Worm (Caenorhabditis elegans) whole organism, late embryonic: ENCODE data around the gene mrpl-21.

Experiments
- C08G9.2 ChIP-seq: sonication (generic microtip); optimal IDR thresholded peaks from 2 replicates; lab custom pipeline; 2016; ENCODE audit warnings: mild to moderate bottlenecking, missing genetic modification characterization, moderate library complexity, missing compliant biosample characterization
- C38D4.7 ChIP-seq: fragments of 200-800 bp; sonication (Bioruptor generic); optimal IDR thresholded peaks from 2 replicates; lab custom pipeline; 2018; ENCODE audit warnings: mild to moderate bottlenecking, missing genetic modification characterization, moderate library complexity, missing compliant biosample characterization
- K09A11.1 ChIP-seq: sonication (generic microtip); optimal IDR thresholded peaks from 2 replicates; lab custom pipeline; 2017; ENCODE audit warnings: antibody characterized with exemption, mild to moderate bottlenecking, missing genetic modification characterization, missing compliant biosample characterization; ENCODE audit not compliant: insufficient read depth
- ahr-1 ChIP-seq: sonication (generic microtip); optimal IDR thresholded peaks from 2 replicates; lab custom pipeline; 2016; ENCODE audit warnings: missing genetic modification characterization, missing compliant biosample characterization
- ama-1 ChIP-seq: fragments of 150-350 bp; optimal IDR thresholded peaks from 2 replicates; lab custom pipeline; 2014
- ceh-14 ChIP-seq: sonication (generic microtip); optimal IDR thresholded peaks from 2 replicates; lab custom pipeline; 2016; ENCODE audit warnings: missing genotype, missing genetic modification characterization, missing compliant biosample characterization
- ceh-18 ChIP-seq: sonication (generic microtip); optimal IDR thresholded peaks from 2 replicates; lab custom pipeline; 2016; ENCODE audit warnings: missing genetic modification characterization, missing compliant biosample characterization
- ceh-19 ChIP-seq: fragments of 200-800 bp; sonication (Bioruptor generic); optimal IDR thresholded peaks from 2 replicates; lab custom pipeline; 2018; ENCODE audit warnings: mild to moderate bottlenecking, missing genetic modification characterization, missing compliant biosample characterization
- ceh-2 ChIP-seq: sonication (generic microtip); optimal IDR thresholded peaks from 2 replicates; lab custom pipeline; 2016; ENCODE audit warnings: missing genotype, missing genetic modification characterization, missing compliant biosample characterization
- ceh-22 ChIP-seq: sonication (generic microtip); optimal IDR thresholded peaks from 2 replicates; lab custom pipeline; 2017; ENCODE audit warnings: missing biosample characterization, missing genetic modification characterization
- ceh-24 ChIP-seq: sonication (generic microtip); optimal IDR thresholded peaks from 2 replicates; lab custom pipeline; 2016; ENCODE audit warnings: mild to moderate bottlenecking, missing genetic modification characterization, missing compliant biosample characterization
- ceh-30 ChIP-seq: fragments of 150-350 bp; optimal IDR thresholded peaks from 2 replicates; lab custom pipeline; 2014; ENCODE audit warnings: missing biosample characterization, missing genetic modification characterization
- ceh-34 ChIP-seq: sonication (generic microtip); optimal IDR thresholded peaks from 2 replicates; lab custom pipeline; 2016; ENCODE audit warnings: mild to moderate bottlenecking, missing genetic modification characterization, missing compliant biosample characterization
- ceh-45 ChIP-seq: fragments of 200-800 bp; sonication (Bioruptor generic); IDR thresholded peaks from 2 replicates; pipeline ENCODE4 v1.3.6; 2022; ENCODE audit warnings: missing genetic modification reagents, missing genetic modification characterization, missing compliant biosample characterization
- ceh-6 ChIP-seq: fragments of 200-800 bp; sonication (Bioruptor generic); optimal IDR thresholded peaks from 2 replicates; lab custom pipeline; 2018; ENCODE audit warnings: mild to moderate bottlenecking, missing genetic modification characterization, missing compliant biosample characterization
- ceh-9 ChIP-seq: sonication (generic microtip); optimal IDR thresholded peaks from 2 replicates; lab custom pipeline; 2016; ENCODE audit warnings: mild to moderate bottlenecking, missing genetic modification characterization, inconsistent platforms, missing compliant biosample characterization
- dmd-4 ChIP-seq: sonication (generic microtip); optimal IDR thresholded peaks from 2 replicates; lab custom pipeline; 2016; ENCODE audit warnings: borderline replicate concordance, missing genetic modification characterization, missing compliant biosample characterization
- elt-2 ChIP-seq: sonication (generic microtip); optimal IDR thresholded peaks from 2 replicates; lab custom pipeline; 2016; ENCODE audit warnings: missing genetic modification reagents, missing genetic modification characterization, missing compliant biosample characterization
- ets-4 ChIP-seq: sonication (generic microtip); optimal IDR thresholded peaks from 2 replicates; lab custom pipeline; 2016; ENCODE audit warnings: missing genetic modification characterization, missing compliant biosample characterization
- fkh-6 ChIP-seq: sonication (generic microtip); optimal IDR thresholded peaks from 2 replicates; lab custom pipeline; 2016; ENCODE audit warnings: missing genetic modification characterization, missing compliant biosample characterization
- hlh-13 ChIP-seq: fragments of 200-800 bp; sonication (Bioruptor generic); optimal IDR thresholded peaks from 2 replicates; lab custom pipeline; 2018; ENCODE audit warnings: mild to moderate bottlenecking, missing genetic modification characterization, missing compliant biosample characterization
- hlh-15 ChIP-seq: sonication (generic microtip); optimal IDR thresholded peaks from 2 replicates; lab custom pipeline; 2016; ENCODE audit warnings: missing genetic modification characterization, missing compliant biosample characterization
- hlh-30 ChIP-seq: sonication (generic microtip); optimal IDR thresholded peaks from 2 replicates; lab custom pipeline; 2017; ENCODE audit warnings: antibody characterized with exemption, missing genetic modification characterization, missing compliant biosample characterization; ENCODE audit not compliant: insufficient read depth
- hlh-8 ChIP-seq: sonication (generic microtip); optimal IDR thresholded peaks from 2 replicates; lab custom pipeline; 2016; ENCODE audit warnings: missing genotype, missing genetic modification characterization, missing compliant biosample characterization
- lin-11 ChIP-seq: fragments of 200-800 bp; sonication (Bioruptor generic); optimal IDR thresholded peaks from 2 replicates; lab custom pipeline; 2018; ENCODE audit warnings: mild to moderate bottlenecking, missing genetic modification characterization, missing compliant biosample characterization
- madf-2 ChIP-seq: sonication (generic microtip); optimal IDR thresholded peaks from 2 replicates; lab custom pipeline; 2017; ENCODE audit warnings: missing genetic modification characterization, missing compliant biosample characterization
- mec-3 ChIP-seq: sonication (generic microtip); optimal IDR thresholded peaks from 2 replicates; lab custom pipeline; 2016; ENCODE audit warnings: borderline replicate concordance, missing genetic modification characterization, missing compliant biosample characterization
- nfya-1 ChIP-seq: sonication (generic microtip); optimal IDR thresholded peaks from 2 replicates; lab custom pipeline; 2017; ENCODE audit warnings: missing genetic modification characterization, mild to moderate bottlenecking, missing compliant biosample characterization, antibody characterized with exemption, moderate library complexity
- nhr-11 ChIP-seq: fragments of 150-350 bp; optimal IDR thresholded peaks from 2 replicates; lab custom pipeline; 2014; ENCODE audit warnings: missing biosample characterization, missing genetic modification characterization
- nhr-232 ChIP-seq: sonication (generic microtip); optimal IDR thresholded peaks from 2 replicates; lab custom pipeline; 2016; ENCODE audit warnings: missing genetic modification characterization, missing compliant biosample characterization
- npax-4 ChIP-seq: sonication (generic microtip); optimal IDR thresholded peaks from 2 replicates; lab custom pipeline; 2016; ENCODE audit warnings: missing genetic modification characterization, missing compliant biosample characterization
- odd-2 ChIP-seq: sonication (generic microtip); optimal IDR thresholded peaks from 2 replicates; lab custom pipeline; 2017; ENCODE audit warnings: antibody characterized with exemption, mild to moderate bottlenecking, missing genetic modification characterization, missing compliant biosample characterization
- pag-3 ChIP-seq: sonication (generic microtip); optimal IDR thresholded peaks from 2 replicates; lab custom pipeline; 2016; ENCODE audit warnings: missing compliant biosample characterization, missing genetic modification characterization, borderline replicate concordance
- pat-9 ChIP-seq: fragments of 200-800 bp; sonication (Bioruptor generic); optimal IDR thresholded peaks from 2 replicates; lab custom pipeline; 2018; ENCODE audit warnings: mild to moderate bottlenecking, missing genetic modification characterization, moderate library complexity, missing compliant biosample characterization
- pha-2 ChIP-seq: sonication (generic microtip); optimal IDR thresholded peaks from 2 replicates; lab custom pipeline; 2017; ENCODE audit warnings: mild to moderate bottlenecking, missing genetic modification characterization, missing compliant biosample characterization
- pha-4 ChIP-seq: fragments of 150-350 bp; optimal IDR thresholded peaks from 2 replicates; lab custom pipeline; 2018; ENCODE audit warnings: missing biosample characterization, missing genetic modification reagents, missing genetic modification characterization
- pqm-1 ChIP-seq: sonication (generic microtip); optimal IDR thresholded peaks from 2 replicates; lab custom pipeline; 2016; ENCODE audit warnings: missing genetic modification characterization, missing compliant biosample characterization
- pros-1 ChIP-seq: fragments of 150-350 bp; optimal IDR thresholded peaks from 2 replicates; lab custom pipeline; 2014; ENCODE audit warnings: missing biosample characterization, missing genetic modification reagents, missing genetic modification characterization
- ref-2 ChIP-seq: sonication (generic microtip); optimal IDR thresholded peaks from 2 replicates; lab custom pipeline; 2016; ENCODE audit warnings: missing genetic modification characterization, missing compliant biosample characterization
- rnt-1 ChIP-seq: sonication (generic microtip); optimal IDR thresholded peaks from 2 replicates; lab custom pipeline; 2016; ENCODE audit warnings: missing genetic modification characterization, missing compliant biosample characterization
- sox-4 ChIP-seq: sonication (generic microtip); optimal IDR thresholded peaks from 2 replicates; lab custom pipeline; 2017; ENCODE audit warnings: mild to moderate bottlenecking, missing genetic modification characterization, inconsistent platforms, missing compliant biosample characterization
- tbx-2 ChIP-seq: sonication (generic microtip); optimal IDR thresholded peaks from 2 replicates; lab custom pipeline; 2016; ENCODE audit warnings: missing genetic modification characterization, missing compliant biosample characterization
- tbx-7 ChIP-seq: sonication (generic microtip); optimal IDR thresholded peaks from 2 replicates; lab custom pipeline; 2016; ENCODE audit warnings: missing genotype, missing genetic modification characterization, missing compliant biosample characterization
- ttx-3 ChIP-seq: sonication (generic microtip); optimal IDR thresholded peaks from 2 replicates; lab custom pipeline; 2016; ENCODE audit warnings: missing genetic modification reagents, missing genetic modification characterization, missing compliant biosample characterization
- unc-42 ChIP-seq: sonication (generic microtip); optimal IDR thresholded peaks from 2 replicates; lab custom pipeline; 2016; ENCODE audit warnings: missing genotype, missing genetic modification characterization, missing compliant biosample characterization
- unc-55 ChIP-seq: sonication (generic microtip); optimal IDR thresholded peaks from 2 replicates; lab custom pipeline; 2017; ENCODE audit warnings: missing biosample characterization, missing genetic modification reagents, missing genetic modification characterization
- unc-86 ChIP-seq: sonication (generic microtip); optimal IDR thresholded peaks from 2 replicates; lab custom pipeline; 2016; ENCODE audit warnings: missing genetic modification characterization, missing compliant biosample characterization
- zip-5 ChIP-seq: sonication (generic microtip); optimal IDR thresholded peaks from 2 replicates; lab custom pipeline; 2016; ENCODE audit warnings: missing genetic modification characterization, missing compliant biosample characterization

The mrpl-21 gene

DNA sequence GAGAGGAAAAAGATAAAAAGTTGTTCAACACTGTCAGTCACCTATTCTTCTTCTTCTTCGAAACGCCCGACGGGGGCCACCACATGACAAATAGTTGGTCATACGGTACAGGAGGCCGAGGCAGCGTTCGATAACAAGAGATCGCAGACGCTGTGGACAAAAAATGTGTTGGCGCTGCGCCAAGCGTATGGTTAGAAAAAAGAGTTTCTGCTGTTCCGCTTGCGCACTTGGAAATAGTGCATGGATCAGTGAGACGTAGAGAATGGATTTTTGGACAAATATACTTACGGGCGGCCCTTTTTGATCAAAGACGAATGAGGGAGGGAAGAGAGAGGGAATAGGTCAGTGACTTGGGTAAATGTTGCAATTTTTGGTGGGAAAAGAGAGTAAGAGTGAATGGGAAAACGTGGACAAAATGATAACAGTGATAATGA, 41.4 kb upstream of the mrpl-21 start:
- TF ChIP-seq ets-4 (no peak), ceh-30 (tag; lab: Kevin White, UChicago) (no peak), pqm-1 (peak; percentile 14), K09A11.1 (no peak), ceh-2 (tag; lab: Kevin White, UChicago) (no peak), zip-5 (tag; lab: Kevin White, UChicago) (no peak), npax-4 (tag; lab: Kevin White, UChicago) (no peak), C08G9.2 (tag; lab: Kevin White, UChicago) (no peak), ama-1 (lab: Kevin White, UChicago) (no peak), ttx-3 (no peak), pros-1 (tag; lab: Kevin White, UChicago) (no peak), pat-9 (tag; lab: Kevin White, UChicago) (no peak), unc-55 (GFP tag; lab: Kevin White, UChicago) (no peak), hlh-13 (GFP tag; lab: Kevin White, UChicago) (no peak), hlh-30 (tag; lab: Kevin White, UChicago) (peak; percentile 79), C38D4.7 (GFP tag; lab: Kevin White, UChicago) (no peak), hlh-15 (tag; lab: Kevin White, UChicago) (no peak), fkh-6 (tag; lab: Kevin White, UChicago) (no peak), ceh-14 (tag; lab: Kevin White, UChicago) (no peak), hlh-8 (tag; lab: Kevin White, UChicago) (no peak), nhr-232 (tag; lab: Kevin White, UChicago) (no peak), ceh-9 (tag; lab: Kevin White, UChicago) (no peak), ceh-22 (tag; lab: Kevin White, UChicago) (no peak), lin-11 (tag; lab: Kevin White, UChicago) (no peak), ceh-24 (tag; lab: Kevin White, UChicago) (no peak), ceh-18 (tag; lab: Kevin White, UChicago) (peak; percentile 48), nfya-1 (tag; lab: Kevin White, UChicago) (no peak), pha-2 (no peak), tbx-2 (peak; percentile 27), elt-2 (peak; percentile 23), odd-2 (tag; lab: Kevin White, UChicago) (no peak), ceh-45 (GFP tag; lab: Robert Waterston, UW) (no peak), madf-2 (tag; lab: Kevin White, UChicago) (no peak), ceh-19 (GFP tag; lab: Kevin White, UChicago) (no peak), mec-3 (no peak), pha-4 (tag; lab: Kevin White, UChicago) (no peak)

DNA sequence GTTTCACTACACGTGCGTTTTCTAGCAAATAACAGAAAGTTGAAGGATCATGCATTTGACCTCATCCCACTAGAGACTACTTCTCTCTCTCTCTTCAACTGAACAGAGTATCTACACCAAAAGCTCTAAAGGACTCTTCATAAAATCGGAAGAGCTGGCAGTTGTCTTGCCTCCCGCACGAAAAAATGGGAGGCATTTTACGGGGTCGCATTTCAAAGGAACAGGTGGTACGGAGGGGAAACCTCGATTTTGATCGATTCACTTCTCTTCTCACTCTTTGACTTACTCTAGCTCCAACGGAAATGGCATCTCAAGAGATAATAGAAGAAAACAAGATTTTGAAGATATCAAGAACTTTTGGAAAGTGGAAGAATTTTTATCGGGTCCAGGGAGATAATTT, 39.8 kb upstream of the mrpl-21 start:
- TF ChIP-seq ceh-18 (tag; lab: Kevin White, UChicago) (peak; percentile 38), fkh-6 (tag; lab: Kevin White, UChicago) (no peak), ceh-34 (tag; lab: Kevin White, UChicago) (peak; percentile 42), tbx-7 (tag; lab: Kevin White, UChicago) (no peak), rnt-1 (tag; lab: Kevin White, UChicago) (peak; percentile 29), unc-55 (GFP tag; lab: Kevin White, UChicago) (peak; percentile 88)

DNA sequence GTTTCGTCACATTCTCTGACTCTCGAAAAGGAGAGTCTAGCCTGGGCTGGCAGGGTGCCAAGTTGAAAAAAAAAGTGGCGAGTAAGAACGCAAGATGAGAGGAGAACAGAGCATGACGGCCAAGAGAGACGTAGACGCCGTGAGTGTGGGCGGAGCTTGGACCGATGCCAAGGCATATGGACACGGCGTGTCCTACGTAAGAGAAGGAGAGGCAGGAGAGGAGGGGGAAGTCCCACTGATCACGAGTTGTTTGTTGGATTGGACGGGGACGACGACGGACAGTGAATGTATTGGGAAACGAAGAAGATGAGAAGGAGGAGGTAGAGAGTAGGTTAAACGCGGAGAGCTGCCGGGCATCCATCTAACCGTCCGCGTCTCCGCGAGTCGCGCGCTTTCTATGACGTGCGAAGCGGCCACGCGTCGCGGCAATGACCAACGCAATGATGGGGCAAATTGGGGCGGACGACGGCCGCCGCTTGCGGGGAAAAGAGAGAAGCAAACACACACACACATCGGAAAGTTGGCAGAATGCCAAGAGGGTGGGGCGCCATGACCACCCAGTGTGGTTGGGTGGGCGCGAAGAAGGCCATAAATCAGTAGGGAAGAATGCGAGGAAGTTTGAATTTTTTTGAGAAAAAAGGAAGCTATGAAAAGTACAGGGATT, 38.7 kb upstream of the mrpl-21 start:
- TF ChIP-seq elt-2 (peak; percentile 73), nhr-11 (tag; lab: Kevin White, UChicago) (no peak), K09A11.1 (peak; percentile 14), dmd-4 (tag; lab: Kevin White, UChicago) (peak; percentile 69), ceh-45 (GFP tag; lab: Robert Waterston, UW) (no peak), unc-42 (peak; percentile 94), nfya-1 (tag; lab: Kevin White, UChicago) (peak; percentile 99), pag-3 (tag; lab: Kevin White, UChicago) (peak; percentile 34), ceh-6 (GFP tag; lab: Kevin White, UChicago) (peak; percentile 60), ahr-1 (tag; lab: Kevin White, UChicago) (no peak), ref-2 (tag; lab: Kevin White, UChicago) (peak; percentile 97), npax-4 (tag; lab: Kevin White, UChicago) (no peak), zip-5 (tag; lab: Kevin White, UChicago) (no peak), ama-1 (lab: Kevin White, UChicago) (no peak), tbx-2 (peak; percentile 98), unc-86 (peak; percentile 40), hlh-13 (GFP tag; lab: Kevin White, UChicago) (no peak), C08G9.2 (tag; lab: Kevin White, UChicago) (peak; percentile 67), hlh-8 (tag; lab: Kevin White, UChicago) (peak; percentile 80), sox-4 (tag; lab: Kevin White, UChicago) (no peak)
